Worm (Caenorhabditis elegans) whole organism, L3 larva: ENCODE measurements around the gene tsp-18.

ENCODE experiments used
- elt-3 ChIP-seq, 3 experiments: fragments of 150-350 bp in 1 of 3; sonication (generic microtip) in 2 of 3; optimal IDR thresholded peaks; 2 replicates in 2 of 3; 4 replicates in 1 of 3; lab custom pipeline; 2014 to 2017; ENCODE audit warnings: missing biosample characterization in 3 of 3, missing genetic modification characterization in 3 of 3
- pha-4 ChIP-seq: fragments of 150-350 bp; optimal IDR thresholded peaks from 2 replicates; lab custom pipeline; 2014; ENCODE audit warnings: missing biosample characterization, missing genetic modification reagents, missing genetic modification characterization
- snpc-4 ChIP-seq: fragments of 150-350 bp; optimal IDR thresholded peaks from 2 replicates; lab custom pipeline; 2014; ENCODE audit warnings: missing biosample characterization, missing genetic modification characterization
- tbx-2 ChIP-seq: sonication (generic microtip); optimal IDR thresholded peaks from 2 replicates; lab custom pipeline; 2016; ENCODE audit warnings: mild to moderate bottlenecking, missing genetic modification characterization, missing compliant biosample characterization
- unc-39 ChIP-seq: sonication (generic microtip); optimal IDR thresholded peaks from 4 replicates; lab custom pipeline; 2017; ENCODE audit warnings: missing biosample characterization, missing genetic modification characterization
- unc-62 ChIP-seq: fragments of 150-350 bp; sonication (generic microtip); optimal IDR thresholded peaks from 4 replicates; lab custom pipeline; 2014; ENCODE audit warnings: missing biosample characterization, missing genetic modification reagents, missing genetic modification characterization
- ztf-11 ChIP-seq: fragments of 150-350 bp; optimal IDR thresholded peaks from 2 replicates; lab custom pipeline; 2014; ENCODE audit warnings: missing biosample characterization, missing genetic modification characterization

- no peak for TF ChIP-seq unc-39 (tag; lab: Kevin White, UChicago)
- no peak for TF ChIP-seq pha-4 (tag; lab: Kevin White, UChicago)
- no peak for TF ChIP-seq unc-62
- TF ChIP-seq tbx-2 (tag; lab: Kevin White, UChicago), result no peak
- TF ChIP-seq elt-3 (tag; optimal IDR thresholded peaks at IDR 0.05; lab: Kevin White, UChicago), result no peak
- no peak for TF ChIP-seq ztf-11 (tag; lab: Kevin White, UChicago)
- no peak for TF ChIP-seq snpc-4 (tag; lab: Kevin White, UChicago)
Measured at ce11 chrII:5945818-5946217, 41.5 kb downstream of the tsp-18 start.
